Worm (Caenorhabditis elegans) whole organism, L4 larva: ENCODE data around the gene B0222.1.

Source experiments
- F10B5.3 ChIP-seq: sonication (generic microtip); optimal IDR thresholded peaks from 2 replicates; lab custom pipeline; 2016; ENCODE audit warnings: mild to moderate bottlenecking, missing genetic modification characterization, missing compliant biosample characterization
- F26F4.8 ChIP-seq: fragments of 200-800 bp; sonication (Bioruptor generic); conservative IDR thresholded peaks from 2 replicates; pipeline ENCODE4 v1.3.6; 2022; ENCODE audit warnings: missing genetic modification characterization, missing compliant biosample characterization
- T20F7.1 ChIP-seq: fragments of 200-800 bp; sonication (Bioruptor generic); optimal IDR thresholded peaks from 2 replicates; lab custom pipeline; 2018; ENCODE audit warnings: mild to moderate bottlenecking, missing genetic modification characterization, missing compliant biosample characterization
- Y5F2A.4 ChIP-seq: fragments of 200-800 bp; sonication (Bioruptor generic); optimal IDR thresholded peaks from 2 replicates; lab custom pipeline; 2018; ENCODE audit warnings: mild to moderate bottlenecking, missing genetic modification characterization, missing compliant biosample characterization
- Y75B8A.6 ChIP-seq: fragments of 200-800 bp; sonication (Bioruptor generic); IDR thresholded peaks from 2 replicates; pipeline ENCODE4 v1.3.6; 2022; ENCODE audit warnings: missing genetic modification reagents, missing genetic modification characterization, missing compliant biosample characterization
- aha-1 ChIP-seq: fragments of 150-350 bp; peaks from one replicate; lab custom pipeline; 2014; ENCODE audit warnings: missing biosample characterization, missing genetic modification characterization
- attf-4 ChIP-seq: sonication (generic microtip); optimal IDR thresholded peaks from 3 replicates; lab custom pipeline; 2017; ENCODE audit warnings: missing biosample characterization, missing genetic modification characterization
- ceh-28 ChIP-seq: fragments of 150-350 bp; optimal IDR thresholded peaks from 2 replicates; lab custom pipeline; 2014; ENCODE audit warnings: missing biosample characterization, missing genetic modification reagents, missing genetic modification characterization
- ceh-32 ChIP-seq: sonication (generic microtip); optimal IDR thresholded peaks from 2 replicates; lab custom pipeline; 2016; ENCODE audit warnings: mild to moderate bottlenecking, missing genetic modification characterization, missing compliant biosample characterization; ENCODE audit not compliant: poor library complexity
- ceh-44 ChIP-seq: fragments of 200-800 bp; sonication (Bioruptor generic); IDR thresholded peaks from 2 replicates; pipeline ENCODE4 v1.3.6; 2022; ENCODE audit warnings: missing genetic modification reagents, missing genetic modification characterization, missing compliant biosample characterization
- ceh-82 ChIP-seq: sonication (generic microtip); optimal IDR thresholded peaks from 2 replicates; lab custom pipeline; 2017; ENCODE audit warnings: missing biosample characterization, missing genetic modification characterization
- ctbp-1 ChIP-seq: fragments of 200-800 bp; sonication (Bioruptor generic); IDR thresholded peaks from 2 replicates; pipeline ENCODE4 v1.3.6; 2022; ENCODE audit warnings: missing genetic modification reagents, missing genetic modification characterization, missing compliant biosample characterization
- daf-12 ChIP-seq: fragments of 150-350 bp; optimal IDR thresholded peaks from 2 replicates; lab custom pipeline; 2014; ENCODE audit warnings: missing biosample characterization, missing genetic modification reagents, missing genetic modification characterization
- daf-16 ChIP-seq, 3 experiments: sonication (generic microtip); optimal IDR thresholded peaks; 2 replicates each; lab custom pipeline; 2016 to 2017; ENCODE audit warnings: missing genetic modification characterization in 3 of 3, missing genetic modification reagents in 3 of 3, mild to moderate bottlenecking in 2 of 3, missing compliant biosample characterization in 2 of 3, missing biosample characterization in 1 of 3, moderate library complexity in 1 of 3
- dmd-8 ChIP-seq: fragments of 200-800 bp; sonication (Bioruptor generic); IDR thresholded peaks from 2 replicates; pipeline ENCODE4 v1.3.6; 2022; ENCODE audit warnings: missing genetic modification characterization, missing compliant biosample characterization
- dpl-1 ChIP-seq: fragments of 150-350 bp; optimal IDR thresholded peaks from 2 replicates; lab custom pipeline; 2014; ENCODE audit warnings: missing biosample characterization, missing genetic modification reagents, missing genetic modification characterization
- egl-27 ChIP-seq: sonication (generic microtip); optimal IDR thresholded peaks from 3 replicates; lab custom pipeline; 2017; ENCODE audit warnings: missing biosample characterization, missing genetic modification reagents, missing genetic modification characterization
- egl-43 ChIP-seq: fragments of 200-800 bp; sonication (Bioruptor generic); IDR thresholded peaks from 2 replicates; pipeline ENCODE4 v1.3.6; 2022; ENCODE audit warnings: missing genetic modification reagents, missing genetic modification characterization, missing compliant biosample characterization
- fos-1 ChIP-seq: fragments of 150-350 bp; optimal IDR thresholded peaks from 2 replicates; lab custom pipeline; 2014; ENCODE audit warnings: missing biosample characterization, missing genetic modification characterization
- hif-1 ChIP-seq, 2 experiments: sonication (generic microtip); optimal IDR thresholded peaks; 2 replicates each; lab custom pipeline; 2016 to 2017; ENCODE audit warnings: missing compliant biosample characterization in 2 of 2, missing genetic modification characterization in 2 of 2, missing genetic modification reagents in 2 of 2, missing genotype in 2 of 2, mild to moderate bottlenecking in 1 of 2
- hlh-11 ChIP-seq: fragments of 200-800 bp; sonication (Bioruptor generic); optimal IDR thresholded peaks from 2 replicates; lab custom pipeline; 2018; ENCODE audit warnings: mild to moderate bottlenecking, missing genetic modification characterization, missing compliant biosample characterization
- hlh-30 ChIP-seq: sonication (generic microtip); optimal IDR thresholded peaks from 2 replicates; lab custom pipeline; 2017; ENCODE audit warnings: antibody characterized with exemption, mild to moderate bottlenecking, missing genetic modification characterization, missing compliant biosample characterization; ENCODE audit not compliant: insufficient read depth
- jun-1 ChIP-seq: fragments of 150-350 bp; optimal IDR thresholded peaks from 2 replicates; lab custom pipeline; 2014; ENCODE audit warnings: missing biosample characterization, missing genetic modification reagents, missing genetic modification characterization
- lim-7 ChIP-seq: fragments of 200-800 bp; sonication (Bioruptor generic); IDR thresholded peaks from 2 replicates; pipeline ENCODE4 v1.3.6; 2022; ENCODE audit warnings: missing genetic modification characterization, missing compliant biosample characterization
- lin-15B ChIP-seq: fragments of 150-350 bp; sonication (generic microtip); optimal IDR thresholded peaks from 3 replicates; lab custom pipeline; 2014; ENCODE audit warnings: missing biosample characterization, missing genetic modification characterization
- lin-29 ChIP-seq: fragments of 200-800 bp; sonication (Bioruptor generic); IDR thresholded peaks from 2 replicates; pipeline ENCODE4 v1.3.6; 2022; ENCODE audit warnings: missing genetic modification reagents, missing genetic modification characterization, missing compliant biosample characterization
- lin-38 ChIP-seq: fragments of 200-800 bp; sonication (Bioruptor generic); IDR thresholded peaks from 2 replicates; pipeline ENCODE4 v1.3.6; 2022; ENCODE audit warnings: missing genetic modification reagents, missing genetic modification characterization, missing compliant biosample characterization
- lin-39 ChIP-seq: fragments of 150-350 bp; optimal IDR thresholded peaks from 2 replicates; lab custom pipeline; 2014; ENCODE audit warnings: missing biosample characterization, missing genetic modification reagents, missing genetic modification characterization
- lir-3 ChIP-seq: sonication (generic microtip); optimal IDR thresholded peaks from 2 replicates; lab custom pipeline; 2016; ENCODE audit warnings: mild to moderate bottlenecking, missing genetic modification characterization, missing compliant biosample characterization
- madf-9 ChIP-seq: fragments of 200-800 bp; sonication (Bioruptor generic); conservative IDR thresholded peaks from 2 replicates; pipeline ENCODE4 v1.3.6; 2022; ENCODE audit warnings: missing genetic modification reagents, missing genetic modification characterization, missing compliant biosample characterization
- mxl-2 ChIP-seq: fragments of 200-800 bp; sonication (Bioruptor generic); conservative IDR thresholded peaks from 2 replicates; pipeline ENCODE4 v1.3.6; 2022; ENCODE audit warnings: missing genetic modification reagents, missing genetic modification characterization, missing compliant biosample characterization
- mxl-3 ChIP-seq: fragments of 200-800 bp; sonication (Bioruptor generic); optimal IDR thresholded peaks from 2 replicates; lab custom pipeline; 2018; ENCODE audit warnings: mild to moderate bottlenecking, missing genetic modification characterization, missing compliant biosample characterization
- nhr-10 ChIP-seq: fragments of 150-350 bp; optimal IDR thresholded peaks from 2 replicates; lab custom pipeline; 2014; ENCODE audit warnings: missing biosample characterization, missing genetic modification characterization
- nhr-25 ChIP-seq: sonication (generic microtip); optimal IDR thresholded peaks from 2 replicates; lab custom pipeline; 2017; ENCODE audit warnings: missing genetic modification characterization, mild to moderate bottlenecking, missing compliant biosample characterization, antibody characterized with exemption, moderate library complexity, borderline replicate concordance; ENCODE audit not compliant: insufficient read depth
- nhr-41 ChIP-seq: fragments of 200-800 bp; sonication (Bioruptor generic); IDR thresholded peaks from 2 replicates; pipeline ENCODE4 v1.3.6; 2022; ENCODE audit warnings: missing genetic modification reagents, missing genetic modification characterization, missing compliant biosample characterization
- nhr-42 ChIP-seq: fragments of 200-800 bp; sonication (Bioruptor generic); IDR thresholded peaks from 2 replicates; pipeline ENCODE4 v1.3.6; 2022; ENCODE audit warnings: missing genetic modification characterization, missing compliant biosample characterization
- nhr-48 ChIP-seq: sonication (generic microtip); optimal IDR thresholded peaks from 2 replicates; lab custom pipeline; 2016; ENCODE audit warnings: mild to moderate bottlenecking, missing genetic modification characterization, missing compliant biosample characterization
- nhr-77 ChIP-seq: fragments of 150-350 bp; optimal IDR thresholded peaks from 2 replicates; lab custom pipeline; 2014; ENCODE audit warnings: missing biosample characterization, missing genetic modification characterization
- pqm-1 ChIP-seq: sonication (generic microtip); optimal IDR thresholded peaks from 2 replicates; lab custom pipeline; 2017; ENCODE audit warnings: missing biosample characterization, missing genetic modification characterization
- sdz-12 ChIP-seq: fragments of 200-800 bp; sonication (Bioruptor generic); optimal IDR thresholded peaks from 2 replicates; lab custom pipeline; 2018; ENCODE audit warnings: mild to moderate bottlenecking, missing genetic modification characterization, missing compliant biosample characterization
- set-16 ChIP-seq: fragments of 200-800 bp; sonication (Bioruptor generic); IDR thresholded peaks from 2 replicates; pipeline ENCODE4 v1.3.6; 2022; ENCODE audit warnings: missing genetic modification reagents, missing genetic modification characterization, missing compliant biosample characterization
- skn-1 ChIP-seq: fragments of 150-350 bp; optimal IDR thresholded peaks from 2 replicates; lab custom pipeline; 2014; ENCODE audit warnings: missing biosample characterization, missing genetic modification characterization
- snpc-4 ChIP-seq: fragments of 150-350 bp; optimal IDR thresholded peaks from 2 replicates; lab custom pipeline; 2014; ENCODE audit warnings: missing biosample characterization, missing genetic modification characterization
- spr-3 ChIP-seq: fragments of 200-800 bp; sonication (Bioruptor generic); optimal IDR thresholded peaks from 2 replicates; lab custom pipeline; 2018; ENCODE audit warnings: mild to moderate bottlenecking, missing genetic modification characterization, missing compliant biosample characterization
- unc-130 ChIP-seq: sonication (generic microtip); optimal IDR thresholded peaks from 2 replicates; lab custom pipeline; 2016; ENCODE audit warnings: missing genetic modification reagents, missing genetic modification characterization, missing compliant biosample characterization
- unc-39 ChIP-seq: sonication (generic microtip); optimal IDR thresholded peaks from 2 replicates; lab custom pipeline; 2017; ENCODE audit warnings: missing biosample characterization, missing genetic modification characterization
- unc-62 ChIP-seq, 3 experiments: fragments of 150-350 bp in 1 of 3; sonication (generic microtip); optimal IDR thresholded peaks in 2 of 3; peaks in 1 of 3; 1 replicate in 1 of 3; 2 replicates in 2 of 3; lab custom pipeline; 2014 to 2017; ENCODE audit warnings: missing biosample characterization in 3 of 3, missing genetic modification characterization in 3 of 3, missing genetic modification reagents in 3 of 3, missing genotype in 1 of 3
- zag-1 ChIP-seq: fragments of 150-350 bp; optimal IDR thresholded peaks from 2 replicates; lab custom pipeline; 2014; ENCODE audit warnings: missing biosample characterization, missing genetic modification characterization
- ztf-11 ChIP-seq: fragments of 150-350 bp; optimal IDR thresholded peaks from 2 replicates; lab custom pipeline; 2014; ENCODE audit warnings: missing biosample characterization, missing genetic modification characterization
- ztf-7 ChIP-seq: fragments of 150-350 bp; optimal IDR thresholded peaks from 2 replicates; lab custom pipeline; 2014; ENCODE audit warnings: missing biosample characterization, missing genetic modification characterization

The B0222.1 gene

ce11 chrV:9175218-9175837, 41.3 kb downstream of the B0222.1 start, which contains the start of gene spas-1 (continued):
- TF ChIP-seq ctbp-1 (GFP tag; lab: Robert Waterston, UW) (peak; percentile 76), unc-39 (tag; lab: Kevin White, UChicago) (no peak), set-16 (no peak), lim-7 (GFP tag; lab: Robert Waterston, UW) (no peak), ztf-7 (tag; lab: Kevin White, UChicago) (peak; percentile 47), aha-1 (tag; lab: Kevin White, UChicago) (peak; percentile 85), hlh-30 (tag; lab: Kevin White, UChicago) (peak; percentile 73), mxl-3 (GFP tag; lab: Kevin White, UChicago) (peak; percentile 50), pqm-1 (tag; lab: Kevin White, UChicago) (peak; percentile 34), hif-1 (tag; optimal IDR thresholded peaks at IDR 0.05; lab: Kevin White, UChicago) (peak in 1 of 2 experiments; percentile 51), daf-12 (tag; lab: Kevin White, UChicago) (no peak), dmd-8 (GFP tag; lab: Robert Waterston, UW) (no peak), Y5F2A.4 (GFP tag; lab: Kevin White, UChicago) (no peak), egl-43 (no peak), spr-3 (GFP tag; lab: Kevin White, UChicago) (no peak), ceh-28 (tag; lab: Kevin White, UChicago) (no peak), jun-1 (tag; lab: Kevin White, UChicago) (peak; percentile 44), nhr-10 (tag; lab: Kevin White, UChicago) (no peak), unc-130 (GFP tag; lab: Kevin White, UChicago) (peak; percentile 45), snpc-4 (no peak), lin-15B (tag; lab: Kevin White, UChicago) (no peak), skn-1 (tag; lab: Kevin White, UChicago) (no peak), madf-9 (no peak), F10B5.3 (tag; lab: Kevin White, UChicago) (no peak), nhr-41 (GFP tag; lab: Robert Waterston, UW) (no peak), nhr-42 (GFP tag; lab: Robert Waterston, UW) (no peak), attf-4 (no peak), fos-1 (tag; lab: Kevin White, UChicago) (peak; percentile 26), lir-3 (tag; lab: Kevin White, UChicago) (no peak), Y75B8A.6 (no peak), lin-39 (tag; lab: Kevin White, UChicago) (no peak), ztf-11 (no peak), mxl-2 (GFP tag; lab: Robert Waterston, UW) (no peak), egl-27 (tag; lab: Kevin White, UChicago) (no peak), nhr-25 (peak; percentile 52), dpl-1 (peak; percentile 97), daf-16 (GFP tag; optimal IDR thresholded peaks at IDR 0.05; lab: Kevin White, UChicago) (peak in 1 of 2 experiments; percentile 20), daf-16 (tag; optimal IDR thresholded peaks at IDR 0.05; lab: Kevin White, UChicago) (peak; percentile 27), F26F4.8 (no peak), ceh-82 (tag; lab: Kevin White, UChicago) (no peak), ceh-32 (no peak), hlh-11 (peak; percentile 80), lin-38 (no peak), nhr-48 (tag; lab: Kevin White, UChicago) (peak; percentile 74), zag-1 (no peak), sdz-12 (GFP tag; lab: Kevin White, UChicago) (no peak), nhr-77 (tag; lab: Kevin White, UChicago) (peak; percentile 92), ceh-44 (GFP tag; lab: Robert Waterston, UW) (no peak), unc-62 (GFP tag; optimal IDR thresholded peaks at IDR 0.05 in 1 of 2; lab: Kevin White, UChicago) (peak in 1 of 2 experiments; percentile 96), unc-62 (tag; optimal IDR thresholded peaks at IDR 0.05; lab: Kevin White, UChicago) (no peak), lin-29 (GFP tag; lab: Robert Waterston, UW) (no peak), T20F7.1 (peak; percentile 87)
